Worm (Caenorhabditis elegans) whole organism, L3 larva: ENCODE data around the gene pat-12.
A peak's percentile ranks its signal among the peaks of the same experiment; 100 is the strongest.

ENCODE experiments used
- R02D3.7 ChIP-seq: fragments of 150-350 bp; optimal IDR thresholded peaks from 2 replicates; lab custom pipeline; 2014; ENCODE audit warnings: missing biosample characterization, missing genetic modification characterization
- ZK546.5 ChIP-seq: sonication (generic microtip); optimal IDR thresholded peaks from 2 replicates; lab custom pipeline; 2017; ENCODE audit warnings: missing biosample characterization, missing genetic modification characterization
- aly-2 ChIP-seq: fragments of 150-350 bp; optimal IDR thresholded peaks from 2 replicates; lab custom pipeline; 2014; ENCODE audit warnings: missing biosample characterization, missing genetic modification characterization
- ama-1 ChIP-seq: fragments of 150-350 bp; optimal IDR thresholded peaks from 2 replicates; lab custom pipeline; 2018
- ceh-16 ChIP-seq: sonication (generic microtip); optimal IDR thresholded peaks from 2 replicates; lab custom pipeline; 2017; ENCODE audit warnings: missing biosample characterization, missing genetic modification characterization
- ceh-28 ChIP-seq: fragments of 150-350 bp; optimal IDR thresholded peaks from 2 replicates; lab custom pipeline; 2014; ENCODE audit warnings: missing biosample characterization, missing genetic modification reagents, missing genetic modification characterization
- ceh-82 ChIP-seq: fragments of 150-350 bp; optimal IDR thresholded peaks from 2 replicates; lab custom pipeline; 2014; ENCODE audit warnings: missing biosample characterization, missing genetic modification characterization
- ceh-9 ChIP-seq: sonication (generic microtip); optimal IDR thresholded peaks from 2 replicates; lab custom pipeline; 2018; ENCODE audit warnings: missing biosample characterization, missing genetic modification characterization
- daf-12 ChIP-seq: fragments of 150-350 bp; optimal IDR thresholded peaks from 2 replicates; lab custom pipeline; 2014; ENCODE audit warnings: missing biosample characterization, missing genetic modification reagents, missing genetic modification characterization
- egl-27 ChIP-seq: sonication (generic microtip); optimal IDR thresholded peaks from 4 replicates; lab custom pipeline; 2017; ENCODE audit warnings: missing biosample characterization, missing genetic modification reagents, missing genetic modification characterization
- egl-5 ChIP-seq: fragments of 150-350 bp; optimal IDR thresholded peaks from 2 replicates; lab custom pipeline; 2017; ENCODE audit warnings: missing biosample characterization, missing genetic modification reagents, missing genetic modification characterization, inconsistent platforms
- elt-1 ChIP-seq: fragments of 150-350 bp; optimal IDR thresholded peaks from 2 replicates; lab custom pipeline; 2014; ENCODE audit warnings: missing biosample characterization, missing genetic modification characterization
- elt-2 ChIP-seq: sonication (generic microtip); optimal IDR thresholded peaks from 2 replicates; lab custom pipeline; 2016; ENCODE audit warnings: missing genetic modification reagents, mild to moderate bottlenecking, missing genetic modification characterization, missing compliant biosample characterization
- elt-3 ChIP-seq, 3 experiments: fragments of 150-350 bp in 1 of 3; sonication (generic microtip) in 2 of 3; optimal IDR thresholded peaks; 2 replicates in 2 of 3; 4 replicates in 1 of 3; lab custom pipeline; 2014 to 2017; ENCODE audit warnings: missing biosample characterization in 3 of 3, missing genetic modification characterization in 3 of 3
- eor-1 ChIP-seq, 2 experiments: fragments of 150-350 bp; optimal IDR thresholded peaks; 2 replicates each; lab custom pipeline; 2014 to 2018; ENCODE audit warnings: missing biosample characterization in 2 of 2, missing genetic modification characterization in 2 of 2
- fkh-10 ChIP-seq: sonication (generic microtip); optimal IDR thresholded peaks from 2 replicates; lab custom pipeline; 2017; ENCODE audit warnings: missing biosample characterization, missing genetic modification reagents, missing genetic modification characterization
- hmg-11 ChIP-seq: sonication (generic microtip); optimal IDR thresholded peaks from 2 replicates; lab custom pipeline; 2016; ENCODE audit warnings: missing genetic modification characterization, missing compliant biosample characterization
- jun-1 ChIP-seq: fragments of 150-350 bp; optimal IDR thresholded peaks from 2 replicates; lab custom pipeline; 2014; ENCODE audit warnings: missing biosample characterization, missing genetic modification reagents, missing genetic modification characterization
- lin-15B ChIP-seq: fragments of 150-350 bp; optimal IDR thresholded peaks from 2 replicates; lab custom pipeline; 2014; ENCODE audit warnings: missing biosample characterization, missing genetic modification characterization
- lin-39 ChIP-seq: fragments of 150-350 bp; optimal IDR thresholded peaks from 2 replicates; lab custom pipeline; 2018; ENCODE audit warnings: missing biosample characterization, missing genetic modification reagents, missing genetic modification characterization
- lsy-12 ChIP-seq: sonication (generic microtip); optimal IDR thresholded peaks from 2 replicates; lab custom pipeline; 2016; ENCODE audit warnings: mild to moderate bottlenecking, missing genetic modification characterization, missing compliant biosample characterization
- mdl-1 ChIP-seq: fragments of 150-350 bp; optimal IDR thresholded peaks from 2 replicates; lab custom pipeline; 2014; ENCODE audit warnings: missing biosample characterization, missing genetic modification characterization
- mml-1 ChIP-seq: fragments of 150-350 bp; sonication (generic microtip); optimal IDR thresholded peaks from 3 replicates; lab custom pipeline; 2014; ENCODE audit warnings: missing biosample characterization, missing genetic modification characterization
- nfya-1 ChIP-seq: sonication (generic microtip); optimal IDR thresholded peaks from 2 replicates; lab custom pipeline; 2017; ENCODE audit warnings: missing genetic modification characterization, mild to moderate bottlenecking, missing compliant biosample characterization, antibody characterized with exemption, moderate library complexity; ENCODE audit not compliant: insufficient read depth
- nhr-11 ChIP-seq: fragments of 150-350 bp; optimal IDR thresholded peaks from 2 replicates; lab custom pipeline; 2014; ENCODE audit warnings: missing biosample characterization, missing genetic modification characterization
- nhr-12 ChIP-seq: fragments of 150-350 bp; optimal IDR thresholded peaks from 2 replicates; lab custom pipeline; 2014; ENCODE audit warnings: missing biosample characterization, missing genetic modification characterization
- nhr-23 ChIP-seq: fragments of 150-350 bp; optimal IDR thresholded peaks from 2 replicates; lab custom pipeline; 2014; ENCODE audit warnings: missing biosample characterization, missing genetic modification reagents, missing genetic modification characterization
- nhr-237 ChIP-seq: fragments of 150-350 bp; optimal IDR thresholded peaks from 2 replicates; lab custom pipeline; 2014; ENCODE audit warnings: missing biosample characterization, missing genetic modification characterization
- nhr-25 ChIP-seq: sonication (generic microtip); optimal IDR thresholded peaks from 2 replicates; lab custom pipeline; 2017; ENCODE audit warnings: missing biosample characterization, missing genetic modification characterization
- nhr-28 ChIP-seq: fragments of 150-350 bp; optimal IDR thresholded peaks from 2 replicates; lab custom pipeline; 2014; ENCODE audit warnings: missing biosample characterization, missing genetic modification characterization
- nhr-43 ChIP-seq: sonication (generic microtip); optimal IDR thresholded peaks from 2 replicates; lab custom pipeline; 2016; ENCODE audit warnings: mild to moderate bottlenecking, missing genetic modification characterization, missing compliant biosample characterization; ENCODE audit not compliant: poor library complexity, severe bottlenecking
- nhr-67 ChIP-seq: fragments of 150-350 bp; optimal IDR thresholded peaks from 2 replicates; lab custom pipeline; 2014; ENCODE audit warnings: missing biosample characterization, missing genetic modification characterization
- pha-4 ChIP-seq: fragments of 150-350 bp; optimal IDR thresholded peaks from 2 replicates; lab custom pipeline; 2014; ENCODE audit warnings: missing biosample characterization, missing genetic modification reagents, missing genetic modification characterization
- pqm-1 ChIP-seq: fragments of 150-350 bp; optimal IDR thresholded peaks from 2 replicates; lab custom pipeline; 2017; ENCODE audit warnings: missing biosample characterization, missing genetic modification characterization, inconsistent platforms
- sea-2 ChIP-seq: fragments of 150-350 bp; sonication (generic microtip); optimal IDR thresholded peaks from 4 replicates; lab custom pipeline; 2014; ENCODE audit warnings: missing biosample characterization, missing genetic modification reagents, missing genetic modification characterization
- skn-1 ChIP-seq: fragments of 150-350 bp; optimal IDR thresholded peaks from 2 replicates; lab custom pipeline; 2014; ENCODE audit warnings: missing biosample characterization, missing genetic modification characterization
- snpc-4 ChIP-seq: fragments of 150-350 bp; optimal IDR thresholded peaks from 2 replicates; lab custom pipeline; 2014; ENCODE audit warnings: missing biosample characterization, missing genetic modification characterization
- tbx-2 ChIP-seq: sonication (generic microtip); optimal IDR thresholded peaks from 2 replicates; lab custom pipeline; 2016; ENCODE audit warnings: mild to moderate bottlenecking, missing genetic modification characterization, missing compliant biosample characterization
- zag-1 ChIP-seq: fragments of 150-350 bp; optimal IDR thresholded peaks from 2 replicates; lab custom pipeline; 2014; ENCODE audit warnings: missing biosample characterization, missing genetic modification characterization
- ztf-11 ChIP-seq: fragments of 150-350 bp; optimal IDR thresholded peaks from 2 replicates; lab custom pipeline; 2014; ENCODE audit warnings: missing biosample characterization, missing genetic modification characterization
- ztf-4 ChIP-seq: fragments of 150-350 bp; optimal IDR thresholded peaks from 2 replicates; lab custom pipeline; 2014; ENCODE audit warnings: missing biosample characterization, missing genetic modification characterization

pat-12 gene

DNA sequence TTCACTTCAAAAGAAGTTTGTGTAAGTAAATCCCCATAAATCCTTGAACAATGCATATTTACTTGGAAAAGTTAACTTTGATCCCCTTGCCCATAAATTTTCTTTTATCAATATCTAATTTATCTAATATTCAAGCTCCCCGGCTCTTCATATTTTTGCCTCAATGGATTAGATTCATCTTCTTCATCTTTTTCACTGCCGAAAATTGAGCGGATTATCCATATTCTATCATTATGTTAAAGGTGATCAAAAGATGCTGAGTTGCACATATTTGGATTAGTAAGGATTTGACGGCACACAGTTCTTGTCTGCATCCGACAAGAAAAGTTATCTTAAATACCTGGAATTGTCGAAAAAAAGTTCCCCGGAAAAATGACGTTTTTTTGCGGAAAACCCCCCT lies 38.4 kb upstream of the pat-12 start:
- TF ChIP-seq nhr-11 (tag; lab: Kevin White, UChicago) (no peak), egl-5 (tag; lab: Kevin White, UChicago) (no peak), ceh-28 (no peak), fkh-10 (GFP tag; lab: Kevin White, UChicago) (no peak)
- TF ChIP-seq, all 47 proteins: peak for 0

ce11 chrIII:789604-790003 lies 37.4 kb upstream of the pat-12 start:
- no peak for TF ChIP-seq nhr-25 (tag; lab: Kevin White, UChicago)
- TF ChIP-seq ZK546.5 (tag; lab: Kevin White, UChicago): no peak
- no peak for TF ChIP-seq lsy-12
- TF ChIP-seq zag-1 (tag; lab: Kevin White, UChicago): no peak
- no peak for TF ChIP-seq elt-3 (tag; optimal IDR thresholded peaks at IDR 0.05; lab: Kevin White, UChicago)
- TF ChIP-seq snpc-4 (tag; lab: Kevin White, UChicago): no peak
- no peak for TF ChIP-seq ceh-28
- no peak for TF ChIP-seq fkh-10 (GFP tag; lab: Kevin White, UChicago)
- TF ChIP-seq, all 47 proteins: peak for 0

ce11 chrIII:783254-783753 lies 31.1 kb upstream of the pat-12 start, which contains the start of the genes dagl-2 and ppm-1.G:
Gene dagl-2, minus strand, starts transcription at chrIII:783305.
Gene ppm-1.G, plus strand, starts transcription at chrIII:783703.
- TF ChIP-seq daf-12 (tag; lab: Kevin White, UChicago): no peak
- no peak for TF ChIP-seq ceh-82 (tag; lab: Kevin White, UChicago)
- no peak for TF ChIP-seq ama-1 (lab: Kevin White, UChicago)
- TF ChIP-seq pqm-1 (tag; lab: Kevin White, UChicago): peak; percentile 32
- TF ChIP-seq lin-39 (tag; lab: Kevin White, UChicago): peak; percentile 32
- TF ChIP-seq ZK546.5 (tag; lab: Kevin White, UChicago): no peak
- TF ChIP-seq elt-2 (tag; lab: Kevin White, UChicago): peak; percentile 25
- peak; percentile 44 for TF ChIP-seq nhr-43
- no peak for TF ChIP-seq elt-1 (tag; lab: Kevin White, UChicago)
- TF ChIP-seq nfya-1 (tag; lab: Kevin White, UChicago): peak; percentile 83
- no peak for TF ChIP-seq mml-1
- TF ChIP-seq pha-4 (tag; lab: Kevin White, UChicago): peak; percentile 83
- no peak for TF ChIP-seq tbx-2 (tag; lab: Kevin White, UChicago)
- peak; percentile 48 for TF ChIP-seq hmg-11 (tag; lab: Kevin White, UChicago)
- TF ChIP-seq nhr-12: no peak
- no peak for TF ChIP-seq egl-27
- no peak for TF ChIP-seq nhr-67 (tag; lab: Kevin White, UChicago)
- no peak for TF ChIP-seq lsy-12
- TF ChIP-seq nhr-28 (tag; lab: Kevin White, UChicago): no peak
- peak; percentile 94 for TF ChIP-seq lin-15B
- TF ChIP-seq nhr-11 (tag; lab: Kevin White, UChicago): no peak
- TF ChIP-seq nhr-25 (tag; lab: Kevin White, UChicago): no peak
- no peak for TF ChIP-seq elt-3 (tag; optimal IDR thresholded peaks at IDR 0.05; lab: Kevin White, UChicago)
- no peak for TF ChIP-seq ztf-4
- TF ChIP-seq skn-1: peak; percentile 24
- TF ChIP-seq nhr-23: peak; percentile 68
- TF ChIP-seq eor-1 (tag; optimal IDR thresholded peaks at IDR 0.05; lab: Kevin White, UChicago): peak in 1 of 2 experiments; percentile 2
- peak; percentile 83 for TF ChIP-seq egl-5 (tag; lab: Kevin White, UChicago)
- no peak for TF ChIP-seq ztf-11 (tag; lab: Kevin White, UChicago)
- peak; percentile 22 for TF ChIP-seq ceh-28
- peak; percentile 70 for TF ChIP-seq snpc-4 (tag; lab: Kevin White, UChicago)
- no peak for TF ChIP-seq mdl-1 (tag; lab: Kevin White, UChicago)
- TF ChIP-seq jun-1 (tag; lab: Kevin White, UChicago): peak; percentile 14
- no peak for TF ChIP-seq ceh-16 (tag; lab: Kevin White, UChicago)

- TF ChIP-seq sea-2: no peak
- TF ChIP-seq pqm-1 (tag; lab: Kevin White, UChicago): no peak
- no peak for TF ChIP-seq daf-12 (tag; lab: Kevin White, UChicago)
- TF ChIP-seq jun-1 (tag; lab: Kevin White, UChicago): no peak
- TF ChIP-seq skn-1: no peak
- no peak for TF ChIP-seq eor-1 (tag; optimal IDR thresholded peaks at IDR 0.05; lab: Kevin White, UChicago)
- TF ChIP-seq pha-4 (tag; lab: Kevin White, UChicago): no peak
- no peak for TF ChIP-seq nhr-237 (tag; lab: Kevin White, UChicago)
- TF ChIP-seq ama-1 (lab: Kevin White, UChicago): no peak
- TF ChIP-seq egl-27: no peak
- no peak for TF ChIP-seq egl-5 (tag; lab: Kevin White, UChicago)
- no peak for TF ChIP-seq elt-3 (tag; optimal IDR thresholded peaks at IDR 0.05; lab: Kevin White, UChicago)
- no peak for TF ChIP-seq hmg-11 (tag; lab: Kevin White, UChicago)
- TF ChIP-seq aly-2: no peak
- TF ChIP-seq ceh-9: no peak
- no peak for TF ChIP-seq R02D3.7 (tag; lab: Kevin White, UChicago)
- TF ChIP-seq fkh-10 (GFP tag; lab: Kevin White, UChicago): no peak
Observed at ce11 chrIII:782503-782902, 30.3 kb upstream of the pat-12 start.
